Worm (Caenorhabditis elegans): ENCODE measurements around the gene M70.3.

DNA sequence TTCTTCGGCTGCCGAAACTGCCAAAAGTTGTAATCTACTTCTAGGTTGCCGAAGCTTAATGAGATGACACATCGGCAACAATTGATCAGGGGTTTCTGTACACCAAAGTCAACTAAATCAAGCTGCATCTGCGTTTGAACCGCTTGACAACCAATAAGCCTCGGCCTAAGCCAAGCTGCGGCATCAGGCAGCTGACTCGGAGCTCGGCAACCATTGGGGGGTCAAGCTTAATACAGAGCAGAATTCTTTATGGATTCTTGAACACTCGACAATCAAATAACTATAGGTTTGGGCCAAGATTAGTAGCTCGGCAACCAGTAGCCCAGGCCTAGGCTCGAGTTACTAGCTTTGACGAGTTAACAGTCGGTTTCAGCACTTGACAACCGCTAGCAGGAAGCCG, 21.4 kb downstream of the M70.3 start:
- TF ChIP-seq ztf-23 (GFP tag; IDR thresholded peaks at IDR 0.05), result no peak
- TF ChIP-seq ztf-29 (GFP tag; IDR thresholded peaks at IDR 0.05), result no peak
- no peak for TF ChIP-seq klf-2 (GFP tag; conservative IDR thresholded peaks at IDR 0.05)
- no peak for TF ChIP-seq tab-1 (GFP tag; IDR thresholded peaks at IDR 0.05)
- no peak for TF ChIP-seq flt-1 (GFP tag; IDR thresholded peaks at IDR 0.05)
- no peak for TF ChIP-seq med-1 (GFP tag; optimal IDR thresholded peaks at IDR 0.05; ENCODE audit: insufficient read depth)
